Fruit fly (Drosophila melanogaster) S2 (cell line): ENCODE results near the gene AOX4.

Experiments used
- CG8478 ChIP-seq: fragments of >200 bp; optimal IDR thresholded peaks from 2 replicates; lab custom pipeline; 2018
- CTCF ChIP-seq, 2 experiments: fragments of >200 bp; optimal IDR thresholded peaks; 2 replicates each; lab custom pipeline; 2018

- no peak for TF ChIP-seq CG8478
- TF ChIP-seq CTCF (optimal IDR thresholded peaks at IDR 0.05; lab: Kevin White, UChicago) = no peak
Observed at dm6 chr3R:15553566-15553965, 933 bp upstream of the AOX4 start.
